Fruit fly (Drosophila melanogaster) whole organism, pupa: ENCODE data around the gene Sec13.
A peak's percentile ranks its signal among the peaks of the same experiment; 100 is the strongest.

Source experiments
- CG13204 ChIP-seq: fragments of 200-800 bp; sonication (Bioruptor generic); optimal IDR thresholded peaks from 2 replicates; lab custom pipeline; 2018; ENCODE audit warnings: missing biosample characterization, mild to moderate bottlenecking, missing genetic modification characterization, moderate library complexity
- CG15710 ChIP-seq: fragments of 200-800 bp; sonication (Bioruptor generic); optimal IDR thresholded peaks from 2 replicates; lab custom pipeline; 2018; ENCODE audit warnings: missing biosample characterization, mild to moderate bottlenecking, missing genetic modification characterization, moderate library complexity
- CG4496 ChIP-seq: fragments of 200-800 bp; sonication (Bioruptor generic); IDR thresholded peaks from 3 replicates; pipeline ENCODE4 v1.3.6; 2022; ENCODE audit warnings: missing biosample characterization, missing genetic modification characterization
- CG8159 ChIP-seq: fragments of 200-800 bp; sonication (Bioruptor generic); optimal IDR thresholded peaks from 3 replicates; lab custom pipeline; 2018; ENCODE audit warnings: missing biosample characterization, mild to moderate bottlenecking, missing genetic modification characterization, moderate library complexity
- EcR ChIP-seq: fragments of 200-800 bp; sonication (Bioruptor generic); optimal IDR thresholded peaks from 3 replicates; lab custom pipeline; 2019; ENCODE audit warnings: missing biosample characterization, missing genetic modification characterization, mild to moderate bottlenecking, moderate library complexity, missing genetic modification reagents
- Ets98B ChIP-seq: fragments of 200-800 bp; sonication (Bioruptor generic); IDR thresholded peaks from 2 replicates; pipeline ENCODE4 v1.3.6; 2022; ENCODE audit warnings: missing biosample characterization, missing genetic modification characterization
- Pif1A ChIP-seq: fragments of 200-800 bp; sonication (Bioruptor generic); optimal IDR thresholded peaks from 3 replicates; lab custom pipeline; 2016; ENCODE audit warnings: missing biosample characterization, missing genetic modification characterization
- rn ChIP-seq: fragments of 200-800 bp; sonication (Bioruptor generic); IDR thresholded peaks from 2 replicates; pipeline ENCODE4 v1.3.6; 2022; ENCODE audit warnings: missing biosample characterization, missing genetic modification characterization

DNA sequence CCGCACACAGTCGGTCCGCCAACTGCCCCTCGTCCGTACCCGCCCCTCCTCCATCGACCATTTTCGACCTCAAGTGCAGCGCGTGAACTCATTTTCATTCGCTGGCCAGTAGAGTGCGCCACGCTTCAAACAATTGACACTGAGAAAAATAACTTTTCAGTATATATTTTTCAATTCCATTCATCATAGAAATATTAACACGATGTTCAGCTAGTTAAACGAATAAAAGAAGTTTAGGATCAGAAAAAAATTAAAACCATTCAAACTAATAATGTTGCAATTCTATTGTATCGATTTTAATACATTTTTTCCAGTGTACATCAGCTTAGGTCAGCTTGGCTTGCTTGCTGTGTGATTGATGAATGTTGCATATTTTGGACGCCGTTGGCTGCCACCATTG, 30.8 kb downstream of the Sec13 start:
- TF ChIP-seq CG15710 (tag; lab: Kevin White, UChicago) (no peak), CG8159 (peak; percentile 22), Pif1A (GFP tag; lab: Kevin White, UChicago) (no peak), CG4496 (GFP tag; lab: Robert Waterston, UW) (peak; percentile 70), CG13204 (no peak), Ets98B (GFP tag; lab: Robert Waterston, UW) (peak; percentile 46; the same call in 1 of the 2 replicates), EcR (no peak), rn (0 out of 2 replicates have a peak, but pooled peaks have one; percentile 27)
